Fruit fly (Drosophila melanogaster): Measurements from ENCODE around the gene CG7824.

Gene CG7824

DNA sequence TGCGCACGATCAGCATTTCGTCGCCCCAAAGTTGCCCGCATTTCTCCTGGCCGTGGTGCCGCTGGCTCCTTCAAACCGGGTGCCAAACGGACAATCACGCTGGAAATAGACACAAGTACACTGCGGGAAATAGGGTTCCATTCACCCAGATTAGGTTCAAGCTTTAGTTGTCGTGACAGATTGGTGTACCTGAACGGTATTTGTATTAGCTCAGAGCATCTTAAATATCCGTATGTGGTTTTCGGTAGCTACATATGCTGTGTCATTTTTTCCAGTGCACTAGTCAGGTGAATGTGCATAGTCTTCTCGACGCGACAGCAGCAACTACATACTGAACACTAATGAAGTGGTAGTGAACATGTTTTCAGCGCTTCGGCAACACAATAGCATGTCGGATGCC, 11.6 kb downstream of the CG7824 start (continued):
- peak; percentile 84 for TF ChIP-seq Gug (GFP tag; IDR thresholded peaks at IDR 0.05)
- TF ChIP-seq Smox (GFP tag; optimal IDR thresholded peaks at IDR 0.05) = no peak
- peak; percentile 45 for TF ChIP-seq dsx (GFP tag; optimal IDR thresholded peaks at IDR 0.05; ENCODE audit: poor library complexity, severe bottlenecking)
- peak; percentile 66 for TF ChIP-seq CG1621 (tag; optimal IDR thresholded peaks at IDR 0.05)
- peak; percentile 50; the same call in 1 of the 2 replicates for TF ChIP-seq CG11294 (GFP tag; IDR thresholded peaks at IDR 0.05)
- no peak for TF ChIP-seq CG31627 (GFP tag; optimal IDR thresholded peaks at IDR 0.05)
- no peak for TF ChIP-seq CG10631 (GFP tag; optimal IDR thresholded peaks at IDR 0.05)
- peak; percentile 22 for TF ChIP-seq Hr38 (GFP tag; optimal IDR thresholded peaks at IDR 0.05)
- peak; percentile 48 for TF ChIP-seq Lpt (GFP tag; optimal IDR thresholded peaks at IDR 0.05)
- TF ChIP-seq Eip78C (GFP tag) = no peak
- peak; percentile 50 for TF ChIP-seq achi (GFP tag; optimal IDR thresholded peaks at IDR 0.05)
- no peak for TF ChIP-seq Eip93F (GFP tag; optimal IDR thresholded peaks at IDR 0.05)

dm6 chr3R:29841293-29841791, 17.4 kb downstream of the CG7824 start, which contains the start of gene Cad99C:
Gene Cad99C (plus strand): TSS chr3R:29841657.
- TF ChIP-seq CG7368 (GFP tag; optimal IDR thresholded peaks at IDR 0.05) = no peak
- TF ChIP-seq CG6854 (GFP tag; optimal IDR thresholded peaks at IDR 0.05) = no peak
- no peak for TF ChIP-seq dac (GFP tag; optimal IDR thresholded peaks at IDR 0.05)
- no peak for TF ChIP-seq vri (GFP tag; optimal IDR thresholded peaks at IDR 0.05)
- peak; percentile 10 for TF ChIP-seq CG3032 (tag; optimal IDR thresholded peaks at IDR 0.05)
- TF ChIP-seq CG8319 (GFP tag; optimal IDR thresholded peaks at IDR 0.05) = no peak
- TF ChIP-seq Hr39 (GFP tag; optimal IDR thresholded peaks at IDR 0.05) = no peak
- peak; percentile 39 for TF ChIP-seq CG3919 (GFP tag; optimal IDR thresholded peaks at IDR 0.05)
- no peak for TF ChIP-seq CG9139 (GFP tag; optimal IDR thresholded peaks at IDR 0.05)
- TF ChIP-seq CG32006 (GFP tag; optimal IDR thresholded peaks at IDR 0.05) = no peak
- TF ChIP-seq CG4318 (GFP tag; optimal IDR thresholded peaks at IDR 0.05) = no peak
- no peak for TF ChIP-seq Gug (GFP tag; IDR thresholded peaks at IDR 0.05)
- no peak for TF ChIP-seq fd85E (GFP tag; optimal IDR thresholded peaks at IDR 0.05)
- TF ChIP-seq CG10631 (GFP tag; optimal IDR thresholded peaks at IDR 0.05) = no peak
- TF ChIP-seq topi (GFP tag; optimal IDR thresholded peaks at IDR 0.05) = no peak
- no peak for TF ChIP-seq CG11762 (GFP tag; optimal IDR thresholded peaks at IDR 0.05; ENCODE audit: insufficient read depth)
- no peak for TF ChIP-seq Hr38 (GFP tag; optimal IDR thresholded peaks at IDR 0.05)
- TF ChIP-seq CG34406 (GFP tag; optimal IDR thresholded peaks at IDR 0.05) = no peak
- peak; percentile 37 for TF ChIP-seq dsx (GFP tag; optimal IDR thresholded peaks at IDR 0.05; ENCODE audit: poor library complexity, severe bottlenecking)
- no peak for TF ChIP-seq CG6792 (GFP tag; optimal IDR thresholded peaks at IDR 0.05)
- TF ChIP-seq spab (GFP tag; optimal IDR thresholded peaks at IDR 0.05) = no peak
- TF ChIP-seq Met (GFP tag; optimal IDR thresholded peaks at IDR 0.05) = peak; percentile 4
- TF ChIP-seq pdm3 (GFP tag; optimal IDR thresholded peaks at IDR 0.05) = peak; percentile 14
- TF ChIP-seq esn (GFP tag; optimal IDR thresholded peaks at IDR 0.05) = no peak
- no peak for TF ChIP-seq CG11902 (GFP tag; optimal IDR thresholded peaks at IDR 0.05)
- no peak for TF ChIP-seq cyc (GFP tag; optimal IDR thresholded peaks at IDR 0.05)
- TF ChIP-seq Eip93F (GFP tag; optimal IDR thresholded peaks at IDR 0.05) = no peak
- TF ChIP-seq acj6 (GFP tag; optimal IDR thresholded peaks at IDR 0.05) = no peak
- peak; percentile 60; the same call in 2 of the 3 replicates for TF ChIP-seq CG6163 (GFP tag; IDR thresholded peaks at IDR 0.05)
- TF ChIP-seq CG6276 (GFP tag; optimal IDR thresholded peaks at IDR 0.05) = peak; percentile 16
- peak; percentile 61 for TF ChIP-seq fkh (GFP tag; optimal IDR thresholded peaks at IDR 0.05)
- no peak for TF ChIP-seq fd59A (GFP tag; optimal IDR thresholded peaks at IDR 0.05)
- peak; percentile 50; the same call in 1 of the 3 replicates for TF ChIP-seq eg (GFP tag; IDR thresholded peaks at IDR 0.05)
- no peak for TF ChIP-seq CG31627 (GFP tag; optimal IDR thresholded peaks at IDR 0.05)
- TF ChIP-seq svp (GFP tag) = no peak
- TF ChIP-seq CG6808 (GFP tag; optimal IDR thresholded peaks at IDR 0.05) = no peak
- no peak for TF ChIP-seq Smox (GFP tag; optimal IDR thresholded peaks at IDR 0.05)
- TF ChIP-seq Lpt (GFP tag; optimal IDR thresholded peaks at IDR 0.05) = peak; percentile 23
- no peak for TF ChIP-seq OdsH (GFP tag; optimal IDR thresholded peaks at IDR 0.05)
- TF ChIP-seq Hr4 (GFP tag; optimal IDR thresholded peaks at IDR 0.05) = no peak
- peak; percentile 65 for TF ChIP-seq Eip75B (GFP tag; optimal IDR thresholded peaks at IDR 0.05)
- TF ChIP-seq Ets21C (GFP tag; optimal IDR thresholded peaks at IDR 0.05) = no peak
- TF ChIP-seq ss (GFP tag; optimal IDR thresholded peaks at IDR 0.05) = peak; percentile 34 to 54
- no peak for TF ChIP-seq CG10669 (GFP tag; optimal IDR thresholded peaks at IDR 0.05)
- no peak for TF ChIP-seq Blimp-1 (GFP tag; optimal IDR thresholded peaks at IDR 0.05)
